Worm (Caenorhabditis elegans): ENCODE data around the gene srab-14.

The srab-14 gene

ce11 chrII:7499390-7499789 is at the start of gene srab-14:
Gene srab-14 (minus strand): TSS chrII:7499490.
- TF ChIP-seq klf-2 (GFP tag; conservative IDR thresholded peaks at IDR 0.05): no peak
- TF ChIP-seq tab-1 (GFP tag; IDR thresholded peaks at IDR 0.05): no peak
- no peak for TF ChIP-seq flt-1 (GFP tag; IDR thresholded peaks at IDR 0.05)
- TF ChIP-seq cog-1 (tag; optimal IDR thresholded peaks at IDR 0.05): no peak
- TF ChIP-seq ref-1 (GFP tag; conservative IDR thresholded peaks at IDR 0.05): no peak
- TF ChIP-seq med-1 (GFP tag; optimal IDR thresholded peaks at IDR 0.05; ENCODE audit: insufficient read depth): no peak

- TF ChIP-seq ref-1 (GFP tag; conservative IDR thresholded peaks at IDR 0.05) (no peak), T22C8.4 (GFP tag; IDR thresholded peaks at IDR 0.05) (no peak), ztf-29 (GFP tag; IDR thresholded peaks at IDR 0.05) (no peak)
Observed at ce11 chrII:7549035-7549434, 49.7 kb upstream of the srab-14 start, which contains the start of gene tph-1. Gene tph-1 (plus strand): TSS chrII:7549335.

- TF ChIP-seq T22C8.4 (GFP tag; IDR thresholded peaks at IDR 0.05) (no peak), ztf-29 (GFP tag; IDR thresholded peaks at IDR 0.05) (no peak), flt-1 (GFP tag; IDR thresholded peaks at IDR 0.05) (no peak), med-1 (GFP tag; optimal IDR thresholded peaks at IDR 0.05; ENCODE audit: insufficient read depth) (no peak), klf-2 (GFP tag; conservative IDR thresholded peaks at IDR 0.05) (no peak), cog-1 (tag; optimal IDR thresholded peaks at IDR 0.05) (no peak)
Observed at ce11 chrII:7548044-7548443, 48.8 kb upstream of the srab-14 start, which contains the start of gene fbxa-224. Gene fbxa-224 (minus strand): TSS chrII:7548144.

- TF ChIP-seq med-1 (GFP tag; optimal IDR thresholded peaks at IDR 0.05; ENCODE audit: insufficient read depth) (no peak), T22C8.4 (GFP tag; IDR thresholded peaks at IDR 0.05) (no peak), flt-1 (GFP tag; IDR thresholded peaks at IDR 0.05) (no peak), klf-2 (GFP tag; conservative IDR thresholded peaks at IDR 0.05) (no peak), tab-1 (GFP tag; IDR thresholded peaks at IDR 0.05) (no peak), ref-1 (GFP tag; conservative IDR thresholded peaks at IDR 0.05) (no peak), ztf-23 (GFP tag; IDR thresholded peaks at IDR 0.05) (no peak), cog-1 (tag; optimal IDR thresholded peaks at IDR 0.05) (no peak), ztf-29 (GFP tag; IDR thresholded peaks at IDR 0.05) (no peak)
Observed at ce11 chrII:7547269-7547668, 48.0 kb upstream of the srab-14 start.

ce11 chrII:7545364-7545763 is 46.1 kb upstream of the srab-14 start:
- TF ChIP-seq tab-1 (GFP tag; IDR thresholded peaks at IDR 0.05) (no peak), klf-2 (GFP tag; conservative IDR thresholded peaks at IDR 0.05) (no peak), T22C8.4 (GFP tag; IDR thresholded peaks at IDR 0.05) (no peak), ztf-29 (GFP tag; IDR thresholded peaks at IDR 0.05) (no peak), ref-1 (GFP tag; conservative IDR thresholded peaks at IDR 0.05) (no peak), flt-1 (GFP tag; IDR thresholded peaks at IDR 0.05) (no peak), ztf-23 (GFP tag; IDR thresholded peaks at IDR 0.05) (no peak), med-1 (GFP tag; optimal IDR thresholded peaks at IDR 0.05; ENCODE audit: insufficient read depth) (no peak)

ce11 chrII:7544782-7545181 is 45.5 kb upstream of the srab-14 start:
- no peak for TF ChIP-seq cog-1 (tag; optimal IDR thresholded peaks at IDR 0.05)
- no peak for TF ChIP-seq tab-1 (GFP tag; IDR thresholded peaks at IDR 0.05)
- no peak for TF ChIP-seq klf-2 (GFP tag; conservative IDR thresholded peaks at IDR 0.05)
- no peak for TF ChIP-seq med-1 (GFP tag; optimal IDR thresholded peaks at IDR 0.05; ENCODE audit: insufficient read depth)
- TF ChIP-seq ztf-23 (GFP tag; IDR thresholded peaks at IDR 0.05): no peak
- TF ChIP-seq ref-1 (GFP tag; conservative IDR thresholded peaks at IDR 0.05): no peak
- no peak for TF ChIP-seq flt-1 (GFP tag; IDR thresholded peaks at IDR 0.05)
- no peak for TF ChIP-seq ztf-29 (GFP tag; IDR thresholded peaks at IDR 0.05)
- no peak for TF ChIP-seq T22C8.4 (GFP tag; IDR thresholded peaks at IDR 0.05)

- TF ChIP-seq ztf-29 (GFP tag; IDR thresholded peaks at IDR 0.05): no peak
- TF ChIP-seq tab-1 (GFP tag; IDR thresholded peaks at IDR 0.05): no peak
- TF ChIP-seq med-1 (GFP tag; optimal IDR thresholded peaks at IDR 0.05; ENCODE audit: insufficient read depth): no peak
- TF ChIP-seq flt-1 (GFP tag; IDR thresholded peaks at IDR 0.05): no peak
- no peak for TF ChIP-seq ref-1 (GFP tag; conservative IDR thresholded peaks at IDR 0.05)
- TF ChIP-seq cog-1 (tag; optimal IDR thresholded peaks at IDR 0.05): no peak
- TF ChIP-seq T22C8.4 (GFP tag; IDR thresholded peaks at IDR 0.05): no peak
- no peak for TF ChIP-seq ztf-23 (GFP tag; IDR thresholded peaks at IDR 0.05)
- no peak for TF ChIP-seq klf-2 (GFP tag; conservative IDR thresholded peaks at IDR 0.05)
Observed at ce11 chrII:7543808-7544207, 44.5 kb upstream of the srab-14 start, which contains the start of gene rol-8. Gene rol-8 (plus strand): TSS chrII:7544108.

ce11 chrII:7542952-7543351 is 43.7 kb upstream of the srab-14 start:
- TF ChIP-seq ztf-23 (GFP tag; IDR thresholded peaks at IDR 0.05): no peak
- TF ChIP-seq cog-1 (tag; optimal IDR thresholded peaks at IDR 0.05): no peak
- TF ChIP-seq flt-1 (GFP tag; IDR thresholded peaks at IDR 0.05): no peak
- TF ChIP-seq ref-1 (GFP tag; conservative IDR thresholded peaks at IDR 0.05): no peak
- no peak for TF ChIP-seq tab-1 (GFP tag; IDR thresholded peaks at IDR 0.05)
- TF ChIP-seq klf-2 (GFP tag; conservative IDR thresholded peaks at IDR 0.05): no peak
- TF ChIP-seq med-1 (GFP tag; optimal IDR thresholded peaks at IDR 0.05; ENCODE audit: insufficient read depth): no peak
- no peak for TF ChIP-seq T22C8.4 (GFP tag; IDR thresholded peaks at IDR 0.05)

ce11 chrII:7537603-7538230 is 38.4 kb upstream of the srab-14 start, which contains the start of gene nfi-1:
Gene nfi-1 (plus strand): TSS chrII:7538180.
- TF ChIP-seq med-1 (GFP tag; optimal IDR thresholded peaks at IDR 0.05; ENCODE audit: insufficient read depth): no peak
- no peak for TF ChIP-seq tab-1 (GFP tag; IDR thresholded peaks at IDR 0.05)
- TF ChIP-seq ref-1 (GFP tag; conservative IDR thresholded peaks at IDR 0.05): no peak
- TF ChIP-seq flt-1 (GFP tag; IDR thresholded peaks at IDR 0.05): no peak
- TF ChIP-seq ztf-23 (GFP tag; IDR thresholded peaks at IDR 0.05): no peak
- TF ChIP-seq T22C8.4 (GFP tag; IDR thresholded peaks at IDR 0.05): no peak
- no peak for TF ChIP-seq ztf-29 (GFP tag; IDR thresholded peaks at IDR 0.05)
- TF ChIP-seq cog-1 (tag; optimal IDR thresholded peaks at IDR 0.05): no peak
- TF ChIP-seq klf-2 (GFP tag; conservative IDR thresholded peaks at IDR 0.05): no peak

ce11 chrII:7534934-7535333 is 35.6 kb upstream of the srab-14 start, which contains the start of gene ZK1290.13:
Gene ZK1290.13 (plus strand): TSS chrII:7535006.
- TF ChIP-seq T22C8.4 (GFP tag; IDR thresholded peaks at IDR 0.05) (no peak), ref-1 (GFP tag; conservative IDR thresholded peaks at IDR 0.05) (no peak), med-1 (GFP tag; optimal IDR thresholded peaks at IDR 0.05; ENCODE audit: insufficient read depth) (no peak), ztf-23 (GFP tag; IDR thresholded peaks at IDR 0.05) (no peak), tab-1 (GFP tag; IDR thresholded peaks at IDR 0.05) (no peak), flt-1 (GFP tag; IDR thresholded peaks at IDR 0.05) (no peak), ztf-29 (GFP tag; IDR thresholded peaks at IDR 0.05) (no peak), klf-2 (GFP tag; conservative IDR thresholded peaks at IDR 0.05) (no peak), cog-1 (tag; optimal IDR thresholded peaks at IDR 0.05) (no peak)

Data from whole organism, midembryonic.